Fruit fly (Drosophila melanogaster) whole organism, embryonic: ENCODE data around the gene CG6785.

Source experiments
- Adf1 ChIP-seq: fragments of 200-800 bp; sonication (Bioruptor generic); IDR thresholded peaks from 2 replicates; pipeline ENCODE4 v1.3.6; 2022; ENCODE audit warnings: missing biosample characterization, missing genetic modification characterization
- CG10979 ChIP-seq: fragments of 200-800 bp; sonication (Bioruptor generic); optimal IDR thresholded peaks from 2 replicates; lab custom pipeline; 2018; ENCODE audit warnings: missing biosample characterization, mild to moderate bottlenecking, missing genetic modification characterization, moderate library complexity
- CG1602 ChIP-seq: fragments of 200-800 bp; sonication (Bioruptor generic); optimal IDR thresholded peaks from 3 replicates; lab custom pipeline; 2016; ENCODE audit warnings: missing biosample characterization, missing genetic modification characterization
- CG17186 ChIP-seq: fragments of 200-800 bp; sonication (Bioruptor generic); optimal IDR thresholded peaks from 3 replicates; lab custom pipeline; 2017; ENCODE audit warnings: missing biosample characterization, missing genetic modification reagents, missing genetic modification characterization
- CG2889 ChIP-seq: fragments of 200-800 bp; sonication (Bioruptor generic); IDR thresholded peaks from 3 replicates; pipeline ENCODE4 v1.3.6; 2022; ENCODE audit warnings: missing biosample characterization, missing genetic modification characterization
- CG3847 ChIP-seq: fragments of 200-800 bp; sonication (Bioruptor generic); IDR thresholded peaks from 2 replicates; pipeline ENCODE4 v1.3.6; 2022; ENCODE audit warnings: missing biosample characterization, missing genetic modification characterization
- CG3995 ChIP-seq: fragments of 200-800 bp; sonication (Bioruptor generic); optimal IDR thresholded peaks from 3 replicates; lab custom pipeline; 2016; ENCODE audit warnings: missing biosample characterization, missing genetic modification characterization
- CG4328 ChIP-seq: fragments of 200-800 bp; sonication (Bioruptor generic); optimal IDR thresholded peaks from 3 replicates; lab custom pipeline; 2017; ENCODE audit warnings: missing biosample characterization, missing genetic modification reagents, missing genetic modification characterization
- CG4360 ChIP-seq: fragments of 200-800 bp; sonication (Bioruptor generic); IDR thresholded peaks from 2 replicates; pipeline ENCODE4 v1.3.6; 2022; ENCODE audit warnings: missing biosample characterization, missing genetic modification characterization
- CG5245 ChIP-seq: fragments of 200-800 bp; sonication (Bioruptor generic); optimal IDR thresholded peaks from 3 replicates; lab custom pipeline; 2016; ENCODE audit warnings: missing biosample characterization, missing genetic modification characterization
- CG6765 ChIP-seq: fragments of 200-800 bp; sonication (Bioruptor generic); optimal IDR thresholded peaks from 3 replicates; lab custom pipeline; 2017; ENCODE audit warnings: missing biosample characterization, mild to moderate bottlenecking, missing genetic modification characterization
- CG8089 ChIP-seq: fragments of 200-800 bp; sonication (Bioruptor generic); optimal IDR thresholded peaks from 3 replicates; lab custom pipeline; 2016; ENCODE audit warnings: missing biosample characterization, missing genetic modification characterization
- CoRest ChIP-seq: fragments of 200-800 bp; sonication (Bioruptor generic); optimal IDR thresholded peaks from 3 replicates; lab custom pipeline; 2018; ENCODE audit warnings: missing biosample characterization, mild to moderate bottlenecking, missing genetic modification characterization, moderate library complexity
- Dad ChIP-seq: fragments of 200-800 bp; sonication (Bioruptor generic); optimal IDR thresholded peaks from 3 replicates; lab custom pipeline; 2016; ENCODE audit warnings: missing biosample characterization, missing genetic modification characterization
- Dp ChIP-seq: fragments of 200-800 bp; sonication (Bioruptor generic); optimal IDR thresholded peaks from 2 replicates; lab custom pipeline; 2018; ENCODE audit warnings: missing biosample characterization, mild to moderate bottlenecking, missing genetic modification characterization, moderate library complexity
- Fer2 ChIP-seq: fragments of 200-800 bp; sonication (Bioruptor generic); optimal IDR thresholded peaks from 2 replicates; lab custom pipeline; 2018; ENCODE audit warnings: missing biosample characterization, mild to moderate bottlenecking, missing genetic modification characterization, moderate library complexity
- H2.0 ChIP-seq: fragments of 200-800 bp; sonication (Bioruptor generic); IDR thresholded peaks from 2 replicates; pipeline ENCODE4 v1.3.6; 2022; ENCODE audit warnings: missing biosample characterization, missing genetic modification characterization
- HLH4C ChIP-seq: fragments of 200-800 bp; sonication (Bioruptor generic); IDR thresholded peaks from 3 replicates; pipeline ENCODE4 v1.3.6; 2022; ENCODE audit warnings: missing biosample characterization, missing genetic modification characterization; ENCODE audit not compliant: partially characterized antibody
- HLH54F ChIP-seq: fragments of 200-800 bp; sonication (Bioruptor generic); optimal IDR thresholded peaks from 3 replicates; lab custom pipeline; 2016; ENCODE audit warnings: missing biosample characterization, missing genetic modification characterization
- HmgD ChIP-seq: fragments of 200-800 bp; sonication (Bioruptor generic); optimal IDR thresholded peaks from 3 replicates; lab custom pipeline; 2016; ENCODE audit warnings: missing biosample characterization, missing genetic modification characterization
- HmgZ ChIP-seq: fragments of 200-800 bp; sonication (Bioruptor generic); optimal IDR thresholded peaks from 2 replicates; lab custom pipeline; 2018; ENCODE audit warnings: missing biosample characterization, mild to moderate bottlenecking, missing genetic modification characterization
- Max ChIP-seq: fragments of 200-800 bp; sonication (Bioruptor generic); optimal IDR thresholded peaks from 2 replicates; lab custom pipeline; 2016; ENCODE audit warnings: missing biosample characterization, mild to moderate bottlenecking, missing genetic modification characterization
- Myb ChIP-seq: fragments of 200-800 bp; sonication (Bioruptor generic); optimal IDR thresholded peaks from 2 replicates; lab custom pipeline; 2016; ENCODE audit warnings: missing biosample characterization, missing genetic modification characterization
- Nf-YB ChIP-seq: fragments of 200-800 bp; sonication (Bioruptor generic); optimal IDR thresholded peaks from 3 replicates; lab custom pipeline; 2019; ENCODE audit warnings: missing biosample characterization, mild to moderate bottlenecking, missing genetic modification characterization, moderate library complexity
- Optix ChIP-seq: fragments of 200-800 bp; sonication (Bioruptor generic); IDR thresholded peaks from 3 replicates; pipeline ENCODE4 v1.3.6; 2022; ENCODE audit warnings: missing biosample characterization, missing genetic modification characterization
- Six4 ChIP-seq: fragments of 200-800 bp; sonication (Bioruptor generic); optimal IDR thresholded peaks from 2 replicates; lab custom pipeline; 2016; ENCODE audit warnings: missing biosample characterization, missing genetic modification characterization
- Sry-β ChIP-seq: fragments of 200-800 bp; sonication (Bioruptor generic); optimal IDR thresholded peaks from 2 replicates; lab custom pipeline; 2018; ENCODE audit warnings: missing biosample characterization, mild to moderate bottlenecking, missing genetic modification characterization, moderate library complexity
- Taf1 ChIP-seq: fragments of 200-800 bp; sonication (Bioruptor generic); IDR thresholded peaks from 2 replicates; pipeline ENCODE4 v1.3.6; 2022; ENCODE audit warnings: missing biosample characterization, missing genetic modification characterization
- Xrp1 ChIP-seq: fragments of 200-800 bp; sonication (Bioruptor generic); IDR thresholded peaks from 2 replicates; pipeline ENCODE4 v1.3.6; 2022; ENCODE audit warnings: missing biosample characterization, missing genetic modification characterization
- br ChIP-seq: fragments of >200 bp; optimal IDR thresholded peaks from 2 replicates; lab custom pipeline; 2017
- cato ChIP-seq: fragments of 200-800 bp; sonication (Bioruptor generic); optimal IDR thresholded peaks from 2 replicates; lab custom pipeline; 2016; ENCODE audit warnings: missing biosample characterization, missing genetic modification characterization, borderline replicate concordance
- corto ChIP-seq: fragments of 200-800 bp; sonication (Bioruptor generic); optimal IDR thresholded peaks from 2 replicates; lab custom pipeline; 2016; ENCODE audit warnings: missing biosample characterization, mild to moderate bottlenecking, missing genetic modification characterization, moderate library complexity
- dm ChIP-seq: fragments of 200-800 bp; sonication (Bioruptor generic); optimal IDR thresholded peaks from 3 replicates; lab custom pipeline; 2016; ENCODE audit warnings: missing biosample characterization, missing genetic modification characterization
- dpn ChIP-seq, 2 experiments: fragments of 200-800 bp; sonication (Bioruptor generic); optimal IDR thresholded peaks; 3 replicates each; lab custom pipeline; 2016; ENCODE audit warnings: missing biosample characterization in 2 of 2, missing genetic modification characterization in 2 of 2
- ftz-f1 ChIP-seq: fragments of 200-800 bp; sonication (Bioruptor generic); optimal IDR thresholded peaks from 2 replicates; lab custom pipeline; 2016; ENCODE audit warnings: missing biosample characterization, missing genetic modification characterization
- grn ChIP-seq: fragments of 200-800 bp; sonication (Bioruptor generic); optimal IDR thresholded peaks from 3 replicates; lab custom pipeline; 2017; ENCODE audit warnings: missing biosample characterization, missing genetic modification characterization
- ham ChIP-seq: fragments of 200-800 bp; sonication (Bioruptor generic); IDR thresholded peaks from 2 replicates; pipeline ENCODE4 v1.3.6; 2022; ENCODE audit warnings: missing biosample characterization, missing genetic modification characterization
- jing ChIP-seq: fragments of 200-800 bp; sonication (Bioruptor generic); optimal IDR thresholded peaks from 2 replicates; lab custom pipeline; 2018; ENCODE audit warnings: missing biosample characterization, mild to moderate bottlenecking, missing genetic modification characterization
- mam ChIP-seq: fragments of 200-800 bp; sonication (Bioruptor generic); optimal IDR thresholded peaks from 3 replicates; lab custom pipeline; 2016; ENCODE audit warnings: missing biosample characterization, missing genetic modification characterization
- mirr ChIP-seq: fragments of 200-800 bp; sonication (Bioruptor generic); optimal IDR thresholded peaks from 3 replicates; lab custom pipeline; 2018; ENCODE audit warnings: missing biosample characterization, mild to moderate bottlenecking, missing genetic modification characterization
- p53 ChIP-seq: fragments of 200-800 bp; sonication (Bioruptor generic); optimal IDR thresholded peaks from 2 replicates; lab custom pipeline; 2016; ENCODE audit warnings: missing biosample characterization, missing genetic modification characterization
- pfk ChIP-seq: fragments of 200-800 bp; sonication (Bioruptor generic); optimal IDR thresholded peaks from 2 replicates; lab custom pipeline; 2018; ENCODE audit warnings: missing biosample characterization, mild to moderate bottlenecking, missing genetic modification characterization, moderate library complexity
- ro ChIP-seq: fragments of 200-800 bp; sonication (Bioruptor generic); IDR thresholded peaks from 2 replicates; pipeline ENCODE4 v1.3.6; 2022; ENCODE audit warnings: missing biosample characterization, missing genetic modification characterization
- scrt ChIP-seq: fragments of 200-800 bp; sonication (Bioruptor generic); optimal IDR thresholded peaks from 2 replicates; lab custom pipeline; 2018; ENCODE audit warnings: missing biosample characterization, mild to moderate bottlenecking, missing genetic modification characterization, moderate library complexity
- shn ChIP-seq: fragments of 200-800 bp; sonication (Bioruptor generic); optimal IDR thresholded peaks from 3 replicates; lab custom pipeline; 2016; ENCODE audit warnings: missing biosample characterization, missing genetic modification characterization
- slou ChIP-seq: fragments of 200-800 bp; sonication (Bioruptor generic); optimal IDR thresholded peaks from 3 replicates; lab custom pipeline; 2016; ENCODE audit warnings: missing biosample characterization, missing genetic modification characterization
- so ChIP-seq: fragments of 200-800 bp; sonication (Bioruptor generic); IDR thresholded peaks from 3 replicates; pipeline ENCODE4 v1.3.6; 2022; ENCODE audit warnings: missing biosample characterization, missing genetic modification characterization
- stwl ChIP-seq: fragments of 200-800 bp; sonication (Bioruptor generic); optimal IDR thresholded peaks from 3 replicates; lab custom pipeline; 2018; ENCODE audit warnings: missing biosample characterization, mild to moderate bottlenecking, missing genetic modification characterization, moderate library complexity
- tup ChIP-seq: fragments of 200-800 bp; sonication (Bioruptor generic); optimal IDR thresholded peaks from 2 replicates; lab custom pipeline; 2016; ENCODE audit warnings: missing biosample characterization, mild to moderate bottlenecking, missing genetic modification characterization, moderate library complexity
- yki ChIP-seq: fragments of >200 bp; optimal IDR thresholded peaks from 3 replicates; lab custom pipeline; 2018

The CG6785 gene

DNA sequence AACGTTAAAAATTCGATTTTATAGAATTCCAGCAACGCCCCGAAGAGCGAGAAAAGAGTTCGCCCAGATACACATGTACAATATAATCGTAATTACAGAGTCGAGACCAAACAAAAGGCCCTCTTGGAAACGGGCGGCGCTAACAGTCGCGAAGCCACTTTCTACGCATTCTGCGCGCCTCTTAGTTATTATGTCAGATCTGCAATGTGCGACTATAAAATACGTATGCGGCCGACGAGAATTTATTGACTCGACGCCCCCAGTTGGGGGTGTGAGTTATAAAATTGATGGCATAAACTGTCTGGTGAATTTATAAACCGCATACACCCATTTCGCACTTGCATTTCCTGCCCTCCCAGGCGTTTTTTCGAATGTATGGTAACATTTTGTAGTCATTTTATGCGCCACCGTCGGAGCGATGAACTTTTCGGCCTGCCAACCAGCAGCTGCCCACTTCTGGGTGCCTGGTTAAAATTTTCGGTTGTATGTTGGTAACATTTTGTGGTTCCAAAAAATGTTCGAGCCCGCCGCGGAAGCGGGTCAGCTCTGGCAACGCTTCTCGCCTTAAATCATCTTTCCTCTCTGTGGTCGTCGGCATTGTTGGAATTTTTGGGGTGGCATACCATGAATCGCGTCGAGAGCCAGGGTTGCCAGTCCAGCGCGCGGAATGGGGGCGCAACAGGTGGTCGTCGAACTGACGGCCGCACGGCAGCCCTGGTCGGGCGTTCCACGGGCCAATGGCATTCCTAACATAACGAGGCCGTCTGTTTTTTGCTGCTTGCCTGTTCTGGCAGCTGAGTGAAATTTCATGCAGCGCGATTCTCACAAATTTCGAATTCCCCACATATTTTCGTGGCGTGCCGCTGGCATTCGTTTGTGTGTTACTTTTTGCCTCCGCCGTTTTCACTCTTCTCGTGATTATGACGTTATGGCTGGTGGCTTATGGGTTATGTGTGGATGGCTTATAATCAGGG lies 33.0 kb downstream of the CG6785 start:
- TF ChIP-seq dpn (GFP tag; optimal IDR thresholded peaks at IDR 0.05; lab: Kevin White, UChicago): peak; percentile 76 to 81
- TF ChIP-seq ro (GFP tag; lab: Robert Waterston, UW): no peak
- TF ChIP-seq HmgZ (tag; lab: Kevin White, UChicago): peak; percentile 94
- TF ChIP-seq Myb (GFP tag; lab: Kevin White, UChicago): peak; percentile 56
- TF ChIP-seq corto (GFP tag; lab: Kevin White, UChicago): no peak
- TF ChIP-seq ham (GFP tag; lab: Robert Waterston, UW): no peak
- TF ChIP-seq mirr (GFP tag; lab: Kevin White, UChicago): peak; percentile 93
- TF ChIP-seq mam (GFP tag; lab: Kevin White, UChicago): peak; percentile 75
- TF ChIP-seq HmgD (GFP tag; lab: Kevin White, UChicago): peak; percentile 54
- peak; percentile 24 for TF ChIP-seq tup (GFP tag; lab: Kevin White, UChicago)
- peak; percentile 58 for TF ChIP-seq Six4
- TF ChIP-seq cato (GFP tag; lab: Kevin White, UChicago): no peak
- TF ChIP-seq CoRest (tag; lab: Kevin White, UChicago): peak; percentile 58
- TF ChIP-seq scrt (GFP tag; lab: Kevin White, UChicago): no peak
- TF ChIP-seq CG4360 (GFP tag; lab: Robert Waterston, UW): no peak
- TF ChIP-seq CG5245 (GFP tag; lab: Kevin White, UChicago): peak; percentile 84
- TF ChIP-seq CG2889 (GFP tag; lab: Robert Waterston, UW): no peak
- peak; percentile 34 for TF ChIP-seq Max (GFP tag; lab: Kevin White, UChicago)
- no peak for TF ChIP-seq CG1602 (GFP tag; lab: Kevin White, UChicago)
- no peak for TF ChIP-seq so (GFP tag; lab: Robert Waterston, UW)
- peak; percentile 63 for TF ChIP-seq CG17186 (GFP tag; lab: Kevin White, UChicago)
- TF ChIP-seq br (lab: Kevin White, UChicago): no peak
- no peak for TF ChIP-seq jing (GFP tag; lab: Kevin White, UChicago)
- no peak for TF ChIP-seq Taf1 (GFP tag; lab: Robert Waterston, UW)
- no peak for TF ChIP-seq CG3847
- peak; percentile 88 for TF ChIP-seq Nf-YB (GFP tag; lab: Kevin White, UChicago)
- no peak for TF ChIP-seq Adf1 (GFP tag; lab: Robert Waterston, UW)
- TF ChIP-seq Dad (GFP tag; lab: Kevin White, UChicago): peak; percentile 79
- TF ChIP-seq stwl: peak; percentile 94
- peak; percentile 65 for TF ChIP-seq CG10979 (tag; lab: Kevin White, UChicago)
- peak; percentile 84 for TF ChIP-seq dm (GFP tag; lab: Kevin White, UChicago)
- peak; percentile 13 for TF ChIP-seq slou (GFP tag; lab: Kevin White, UChicago)
- TF ChIP-seq HLH4C (GFP tag; lab: Robert Waterston, UW): no peak
- no peak for TF ChIP-seq Optix (GFP tag; lab: Robert Waterston, UW)
- peak; percentile 99 for TF ChIP-seq ftz-f1 (GFP tag; lab: Kevin White, UChicago)
- no peak for TF ChIP-seq Xrp1 (GFP tag; lab: Robert Waterston, UW)
- peak; percentile 56 for TF ChIP-seq CG8089 (GFP tag; lab: Kevin White, UChicago)
- peak; percentile 68 for TF ChIP-seq CG4328
- TF ChIP-seq shn (GFP tag; lab: Kevin White, UChicago): peak; percentile 87
- peak; percentile 47 for TF ChIP-seq p53
- TF ChIP-seq yki (lab: Kevin White, UChicago): no peak
- peak; percentile 19 for TF ChIP-seq Sry-β
- peak; percentile 41 for TF ChIP-seq Dp (GFP tag; lab: Kevin White, UChicago)
- TF ChIP-seq CG3995 (GFP tag; lab: Kevin White, UChicago): peak; percentile 87
- no peak for TF ChIP-seq grn (GFP tag; lab: Kevin White, UChicago)
- TF ChIP-seq HLH54F: peak; percentile 81
- no peak for TF ChIP-seq H2.0 (GFP tag; lab: Robert Waterston, UW)
- peak; percentile 86 for TF ChIP-seq CG6765 (GFP tag; lab: Kevin White, UChicago)
- TF ChIP-seq pfk (GFP tag; lab: Kevin White, UChicago): peak; percentile 95
- TF ChIP-seq Fer2 (tag; lab: Kevin White, UChicago): peak; percentile 23
